Worm (Caenorhabditis elegans) whole organism, late embryonic: ENCODE data around the gene stdh-2.

Experiments used
- C38D4.7 ChIP-seq: fragments of 200-800 bp; sonication (Bioruptor generic); optimal IDR thresholded peaks from 2 replicates; lab custom pipeline; 2018; ENCODE audit warnings: mild to moderate bottlenecking, missing genetic modification characterization, moderate library complexity, missing compliant biosample characterization
- ceh-34 ChIP-seq: sonication (generic microtip); optimal IDR thresholded peaks from 2 replicates; lab custom pipeline; 2016; ENCODE audit warnings: mild to moderate bottlenecking, missing genetic modification characterization, missing compliant biosample characterization
- ceh-9 ChIP-seq: sonication (generic microtip); optimal IDR thresholded peaks from 2 replicates; lab custom pipeline; 2016; ENCODE audit warnings: mild to moderate bottlenecking, missing genetic modification characterization, inconsistent platforms, missing compliant biosample characterization
- elt-2 ChIP-seq: sonication (generic microtip); optimal IDR thresholded peaks from 2 replicates; lab custom pipeline; 2016; ENCODE audit warnings: missing genetic modification reagents, missing genetic modification characterization, missing compliant biosample characterization
- ets-4 ChIP-seq: sonication (generic microtip); optimal IDR thresholded peaks from 2 replicates; lab custom pipeline; 2016; ENCODE audit warnings: missing genetic modification characterization, missing compliant biosample characterization
- eyg-1 ChIP-seq: sonication (generic microtip); optimal IDR thresholded peaks from 2 replicates; lab custom pipeline; 2016; ENCODE audit warnings: missing genotype, missing genetic modification characterization, missing compliant biosample characterization
- fax-1 ChIP-seq: sonication (generic microtip); optimal IDR thresholded peaks from 2 replicates; lab custom pipeline; 2016; ENCODE audit warnings: missing genotype, missing genetic modification characterization, missing compliant biosample characterization
- fkh-6 ChIP-seq: sonication (generic microtip); optimal IDR thresholded peaks from 2 replicates; lab custom pipeline; 2016; ENCODE audit warnings: missing genetic modification characterization, missing compliant biosample characterization
- hlh-13 ChIP-seq: fragments of 200-800 bp; sonication (Bioruptor generic); optimal IDR thresholded peaks from 2 replicates; lab custom pipeline; 2018; ENCODE audit warnings: mild to moderate bottlenecking, missing genetic modification characterization, missing compliant biosample characterization
- hlh-15 ChIP-seq: sonication (generic microtip); optimal IDR thresholded peaks from 2 replicates; lab custom pipeline; 2016; ENCODE audit warnings: missing genetic modification characterization, missing compliant biosample characterization
- hlh-30 ChIP-seq: sonication (generic microtip); optimal IDR thresholded peaks from 2 replicates; lab custom pipeline; 2017; ENCODE audit warnings: antibody characterized with exemption, missing genetic modification characterization, missing compliant biosample characterization; ENCODE audit not compliant: insufficient read depth
- lim-6 ChIP-seq: sonication (generic microtip); optimal IDR thresholded peaks from 2 replicates; lab custom pipeline; 2016; ENCODE audit warnings: missing genetic modification characterization, missing compliant biosample characterization
- mec-3 ChIP-seq: sonication (generic microtip); optimal IDR thresholded peaks from 2 replicates; lab custom pipeline; 2016; ENCODE audit warnings: borderline replicate concordance, missing genetic modification characterization, missing compliant biosample characterization
- nfya-1 ChIP-seq: sonication (generic microtip); optimal IDR thresholded peaks from 2 replicates; lab custom pipeline; 2017; ENCODE audit warnings: missing genetic modification characterization, mild to moderate bottlenecking, missing compliant biosample characterization, antibody characterized with exemption, moderate library complexity
- nhr-232 ChIP-seq: sonication (generic microtip); optimal IDR thresholded peaks from 2 replicates; lab custom pipeline; 2016; ENCODE audit warnings: missing genetic modification characterization, missing compliant biosample characterization
- rnt-1 ChIP-seq: sonication (generic microtip); optimal IDR thresholded peaks from 2 replicates; lab custom pipeline; 2016; ENCODE audit warnings: missing genetic modification characterization, missing compliant biosample characterization
- sox-4 ChIP-seq: sonication (generic microtip); optimal IDR thresholded peaks from 2 replicates; lab custom pipeline; 2017; ENCODE audit warnings: mild to moderate bottlenecking, missing genetic modification characterization, inconsistent platforms, missing compliant biosample characterization
- ttx-3 ChIP-seq: sonication (generic microtip); optimal IDR thresholded peaks from 2 replicates; lab custom pipeline; 2016; ENCODE audit warnings: missing genetic modification reagents, missing genetic modification characterization, missing compliant biosample characterization
- zip-5 ChIP-seq: sonication (generic microtip); optimal IDR thresholded peaks from 2 replicates; lab custom pipeline; 2016; ENCODE audit warnings: missing genetic modification characterization, missing compliant biosample characterization

stdh-2 gene

ce11 chrV:16269556-16269955, 45.4 kb downstream of the stdh-2 start, which contains the start of the genes fbxa-2 and T13F3.8:
fbxa-2 (minus strand) TSS chrV:16269656.
T13F3.8 (plus strand) TSS chrV:16269800.
- TF ChIP-seq mec-3: no peak
- no peak for TF ChIP-seq ceh-34 (tag; lab: Kevin White, UChicago)
- no peak for TF ChIP-seq fkh-6 (tag; lab: Kevin White, UChicago)
- no peak for TF ChIP-seq zip-5 (tag; lab: Kevin White, UChicago)

- TF ChIP-seq fax-1 (tag; lab: Kevin White, UChicago) (no peak), hlh-30 (tag; lab: Kevin White, UChicago) (no peak), ttx-3 (tag; lab: Kevin White, UChicago) (no peak), hlh-13 (no peak), lim-6 (tag; lab: Kevin White, UChicago) (no peak), nfya-1 (tag; lab: Kevin White, UChicago) (no peak), sox-4 (tag; lab: Kevin White, UChicago) (no peak), rnt-1 (tag; lab: Kevin White, UChicago) (no peak), nhr-232 (tag; lab: Kevin White, UChicago) (no peak), eyg-1 (tag; lab: Kevin White, UChicago) (no peak), elt-2 (tag; lab: Kevin White, UChicago) (no peak), ceh-9 (tag; lab: Kevin White, UChicago) (no peak), hlh-15 (tag; lab: Kevin White, UChicago) (no peak), C38D4.7 (GFP tag; lab: Kevin White, UChicago) (no peak), ets-4 (tag; lab: Kevin White, UChicago) (no peak)
Measured at ce11 chrV:16271121-16271520, 47.0 kb downstream of the stdh-2 start, which contains the start of gene T13F3.6. T13F3.6 (minus strand) TSS chrV:16271221.
